Worm (Caenorhabditis elegans) whole organism, L4/young adult: ENCODE results near the gene F58A4.2.
A peak's percentile ranks its signal among the peaks of the same experiment; 100 is the strongest.

Source experiments
- W03F9.2 ChIP-seq: fragments of 150-350 bp; optimal IDR thresholded peaks from 2 replicates; lab custom pipeline; 2014; ENCODE audit warnings: missing biosample characterization, missing genetic modification characterization
- dao-5 ChIP-seq: sonication (generic microtip); optimal IDR thresholded peaks from 2 replicates; lab custom pipeline; 2016; ENCODE audit warnings: missing genotype, missing genetic modification characterization, moderate library complexity, missing compliant biosample characterization
- him-1 ChIP-seq: sonication (generic microtip); optimal IDR thresholded peaks from 2 replicates; lab custom pipeline; 2016; ENCODE audit warnings: missing genotype, missing genetic modification reagents, missing genetic modification characterization, missing compliant biosample characterization

Gene F58A4.2

ce11 chrIII:9582240-9582639, 18.3 kb downstream of the F58A4.2 start, which contains the start of gene C48B4.3:
Gene C48B4.3 (minus strand): TSS chrIII:9582388.
- TF ChIP-seq him-1 (tag; lab: Kevin White, UChicago) (no peak), W03F9.2 (tag; lab: Kevin White, UChicago) (no peak), dao-5 (no peak)

ce11 chrIII:9580039-9580891, 20.3 kb downstream of the F58A4.2 start, which contains the start of gene ced-7:
Gene ced-7 (minus strand): TSS chrIII:9580089.
- TF ChIP-seq W03F9.2 (tag; lab: Kevin White, UChicago), result no peak
- TF ChIP-seq him-1 (tag; lab: Kevin White, UChicago), result no peak
- TF ChIP-seq dao-5, result no peak

ce11 chrIII:9570869-9571268, 29.7 kb downstream of the F58A4.2 start:
- TF ChIP-seq W03F9.2 (tag; lab: Kevin White, UChicago) (no peak), him-1 (tag; lab: Kevin White, UChicago) (no peak), dao-5 (no peak)

- TF ChIP-seq him-1 (tag; lab: Kevin White, UChicago) (no peak), W03F9.2 (tag; lab: Kevin White, UChicago) (no peak)
These were observed 32.1 kb downstream of the F58A4.2 start, which contains the start of gene C48B4.13 for ce11 chrIII:9568451-9568850. Gene C48B4.13 (plus strand): TSS chrIII:9568751.

ce11 chrIII:9565973-9566372, 34.6 kb downstream of the F58A4.2 start, which contains the start of gene C48B4.11:
Gene C48B4.11 (minus strand): TSS chrIII:9566115.
- no peak for TF ChIP-seq him-1 (tag; lab: Kevin White, UChicago)
- TF ChIP-seq W03F9.2 (tag; lab: Kevin White, UChicago), result no peak
- no peak for TF ChIP-seq dao-5

- TF ChIP-seq him-1 (tag; lab: Kevin White, UChicago) (no peak), dao-5 (no peak), W03F9.2 (tag; lab: Kevin White, UChicago) (no peak)
These were observed 36.1 kb downstream of the F58A4.2 start, which contains the start of gene C48B4.10 for ce11 chrIII:9564410-9564809. Gene C48B4.10 (minus strand): TSS chrIII:9564510.

ce11 chrIII:9563235-9563634, 37.3 kb downstream of the F58A4.2 start, which contains the start of gene C48B4.9:
Gene C48B4.9 (minus strand): TSS chrIII:9563335.
- no peak for TF ChIP-seq W03F9.2 (tag; lab: Kevin White, UChicago)
- no peak for TF ChIP-seq him-1 (tag; lab: Kevin White, UChicago)
- no peak for TF ChIP-seq dao-5

- no peak for TF ChIP-seq dao-5
- TF ChIP-seq W03F9.2 (tag; lab: Kevin White, UChicago), result no peak
- no peak for TF ChIP-seq him-1 (tag; lab: Kevin White, UChicago)
These were observed 39.4 kb downstream of the F58A4.2 start, which contains the start of gene C48B4.8 for ce11 chrIII:9561158-9561557. Gene C48B4.8 (minus strand): TSS chrIII:9561258.

- TF ChIP-seq W03F9.2 (tag; lab: Kevin White, UChicago) (peak; percentile 15), dao-5 (no peak)
These were observed 41.1 kb downstream of the F58A4.2 start, which contains the start of gene C48B4.7 for ce11 chrIII:9559381-9559881. Gene C48B4.7 (minus strand): TSS chrIII:9559431.

ce11 chrIII:9558463-9558862, 42.1 kb downstream of the F58A4.2 start, which contains the start of gene C48B4.6:
Gene C48B4.6 (minus strand): TSS chrIII:9558563.
- TF ChIP-seq him-1 (tag; lab: Kevin White, UChicago) (no peak), dao-5 (no peak), W03F9.2 (tag; lab: Kevin White, UChicago) (no peak)

ce11 chrIII:9556300-9556699, 44.2 kb downstream of the F58A4.2 start, which contains the start of gene ZK1098.11:
Gene ZK1098.11 (plus strand): TSS chrIII:9556600.
- TF ChIP-seq him-1 (tag; lab: Kevin White, UChicago) (no peak), dao-5 (no peak), W03F9.2 (tag; lab: Kevin White, UChicago) (no peak)
